Worm (Caenorhabditis elegans): ENCODE data around the gene atg-13.

- TF ChIP-seq flt-1 (GFP tag; IDR thresholded peaks at IDR 0.05) (no peak), T22C8.4 (GFP tag; IDR thresholded peaks at IDR 0.05) (no peak), klf-2 (GFP tag; conservative IDR thresholded peaks at IDR 0.05) (no peak), cog-1 (tag; optimal IDR thresholded peaks at IDR 0.05) (no peak), tab-1 (GFP tag; IDR thresholded peaks at IDR 0.05) (no peak)
These were observed 43.1 kb upstream of the atg-13 start, which contains the start of gene unc-36 for ce11 chrIII:8201117-8201516.
